Worm (Caenorhabditis elegans) whole organism, L3 larva: ENCODE measurements around the gene Y43F8A.2.
A peak's percentile ranks its signal among the peaks of the same experiment; 100 is the strongest.

Experiments
- R02D3.7 ChIP-seq: fragments of 150-350 bp; optimal IDR thresholded peaks from 2 replicates; lab custom pipeline; 2014; ENCODE audit warnings: missing biosample characterization, missing genetic modification characterization
- ZK546.5 ChIP-seq: sonication (generic microtip); optimal IDR thresholded peaks from 2 replicates; lab custom pipeline; 2017; ENCODE audit warnings: missing biosample characterization, missing genetic modification characterization
- aly-2 ChIP-seq: fragments of 150-350 bp; optimal IDR thresholded peaks from 2 replicates; lab custom pipeline; 2014; ENCODE audit warnings: missing biosample characterization, missing genetic modification characterization
- ama-1 ChIP-seq: fragments of 150-350 bp; optimal IDR thresholded peaks from 2 replicates; lab custom pipeline; 2018
- ceh-16 ChIP-seq: sonication (generic microtip); optimal IDR thresholded peaks from 2 replicates; lab custom pipeline; 2017; ENCODE audit warnings: missing biosample characterization, missing genetic modification characterization
- ceh-28 ChIP-seq: fragments of 150-350 bp; optimal IDR thresholded peaks from 2 replicates; lab custom pipeline; 2014; ENCODE audit warnings: missing biosample characterization, missing genetic modification reagents, missing genetic modification characterization
- ceh-82 ChIP-seq: fragments of 150-350 bp; optimal IDR thresholded peaks from 2 replicates; lab custom pipeline; 2014; ENCODE audit warnings: missing biosample characterization, missing genetic modification characterization
- daf-12 ChIP-seq: fragments of 150-350 bp; optimal IDR thresholded peaks from 2 replicates; lab custom pipeline; 2014; ENCODE audit warnings: missing biosample characterization, missing genetic modification reagents, missing genetic modification characterization
- egl-27 ChIP-seq: sonication (generic microtip); optimal IDR thresholded peaks from 4 replicates; lab custom pipeline; 2017; ENCODE audit warnings: missing biosample characterization, missing genetic modification reagents, missing genetic modification characterization
- elt-1 ChIP-seq: fragments of 150-350 bp; optimal IDR thresholded peaks from 2 replicates; lab custom pipeline; 2014; ENCODE audit warnings: missing biosample characterization, missing genetic modification characterization
- elt-2 ChIP-seq: sonication (generic microtip); optimal IDR thresholded peaks from 2 replicates; lab custom pipeline; 2016; ENCODE audit warnings: missing genetic modification reagents, mild to moderate bottlenecking, missing genetic modification characterization, missing compliant biosample characterization
- elt-3 ChIP-seq, 3 experiments: fragments of 150-350 bp in 1 of 3; sonication (generic microtip) in 2 of 3; optimal IDR thresholded peaks; 2 replicates in 2 of 3; 4 replicates in 1 of 3; lab custom pipeline; 2014 to 2017; ENCODE audit warnings: missing biosample characterization in 3 of 3, missing genetic modification characterization in 3 of 3
- fkh-10 ChIP-seq: sonication (generic microtip); optimal IDR thresholded peaks from 2 replicates; lab custom pipeline; 2017; ENCODE audit warnings: missing biosample characterization, missing genetic modification reagents, missing genetic modification characterization
- fkh-2 ChIP-seq: fragments of 150-350 bp; optimal IDR thresholded peaks from 2 replicates; lab custom pipeline; 2014; ENCODE audit warnings: missing biosample characterization, missing genetic modification reagents, missing genetic modification characterization
- hmg-11 ChIP-seq: sonication (generic microtip); optimal IDR thresholded peaks from 2 replicates; lab custom pipeline; 2016; ENCODE audit warnings: missing genetic modification characterization, missing compliant biosample characterization
- jun-1 ChIP-seq: fragments of 150-350 bp; optimal IDR thresholded peaks from 2 replicates; lab custom pipeline; 2014; ENCODE audit warnings: missing biosample characterization, missing genetic modification reagents, missing genetic modification characterization
- lin-15B ChIP-seq: fragments of 150-350 bp; optimal IDR thresholded peaks from 2 replicates; lab custom pipeline; 2014; ENCODE audit warnings: missing biosample characterization, missing genetic modification characterization
- lin-39 ChIP-seq: fragments of 150-350 bp; optimal IDR thresholded peaks from 2 replicates; lab custom pipeline; 2018; ENCODE audit warnings: missing biosample characterization, missing genetic modification reagents, missing genetic modification characterization
- nfya-1 ChIP-seq: sonication (generic microtip); optimal IDR thresholded peaks from 2 replicates; lab custom pipeline; 2017; ENCODE audit warnings: missing genetic modification characterization, mild to moderate bottlenecking, missing compliant biosample characterization, antibody characterized with exemption, moderate library complexity; ENCODE audit not compliant: insufficient read depth
- nhr-23 ChIP-seq: fragments of 150-350 bp; optimal IDR thresholded peaks from 2 replicates; lab custom pipeline; 2014; ENCODE audit warnings: missing biosample characterization, missing genetic modification reagents, missing genetic modification characterization
- nhr-237 ChIP-seq: fragments of 150-350 bp; optimal IDR thresholded peaks from 2 replicates; lab custom pipeline; 2014; ENCODE audit warnings: missing biosample characterization, missing genetic modification characterization
- nhr-28 ChIP-seq: fragments of 150-350 bp; optimal IDR thresholded peaks from 2 replicates; lab custom pipeline; 2014; ENCODE audit warnings: missing biosample characterization, missing genetic modification characterization
- nhr-67 ChIP-seq: fragments of 150-350 bp; optimal IDR thresholded peaks from 2 replicates; lab custom pipeline; 2014; ENCODE audit warnings: missing biosample characterization, missing genetic modification characterization
- nhr-77 ChIP-seq: fragments of 150-350 bp; optimal IDR thresholded peaks from 2 replicates; lab custom pipeline; 2014; ENCODE audit warnings: missing biosample characterization, missing genetic modification characterization
- pha-4 ChIP-seq: fragments of 150-350 bp; optimal IDR thresholded peaks from 2 replicates; lab custom pipeline; 2014; ENCODE audit warnings: missing biosample characterization, missing genetic modification reagents, missing genetic modification characterization
- pqm-1 ChIP-seq: fragments of 150-350 bp; optimal IDR thresholded peaks from 2 replicates; lab custom pipeline; 2017; ENCODE audit warnings: missing biosample characterization, missing genetic modification characterization, inconsistent platforms
- sea-2 ChIP-seq: fragments of 150-350 bp; sonication (generic microtip); optimal IDR thresholded peaks from 4 replicates; lab custom pipeline; 2014; ENCODE audit warnings: missing biosample characterization, missing genetic modification reagents, missing genetic modification characterization
- skn-1 ChIP-seq: fragments of 150-350 bp; optimal IDR thresholded peaks from 2 replicates; lab custom pipeline; 2014; ENCODE audit warnings: missing biosample characterization, missing genetic modification characterization
- snpc-4 ChIP-seq: fragments of 150-350 bp; optimal IDR thresholded peaks from 2 replicates; lab custom pipeline; 2014; ENCODE audit warnings: missing biosample characterization, missing genetic modification characterization
- tbx-2 ChIP-seq: sonication (generic microtip); optimal IDR thresholded peaks from 2 replicates; lab custom pipeline; 2016; ENCODE audit warnings: mild to moderate bottlenecking, missing genetic modification characterization, missing compliant biosample characterization
- unc-39 ChIP-seq: sonication (generic microtip); optimal IDR thresholded peaks from 4 replicates; lab custom pipeline; 2017; ENCODE audit warnings: missing biosample characterization, missing genetic modification characterization
- unc-62 ChIP-seq: fragments of 150-350 bp; sonication (generic microtip); optimal IDR thresholded peaks from 4 replicates; lab custom pipeline; 2014; ENCODE audit warnings: missing biosample characterization, missing genetic modification reagents, missing genetic modification characterization
- zag-1 ChIP-seq: fragments of 150-350 bp; optimal IDR thresholded peaks from 2 replicates; lab custom pipeline; 2014; ENCODE audit warnings: missing biosample characterization, missing genetic modification characterization
- ztf-11 ChIP-seq: fragments of 150-350 bp; optimal IDR thresholded peaks from 2 replicates; lab custom pipeline; 2014; ENCODE audit warnings: missing biosample characterization, missing genetic modification characterization
- ztf-4 ChIP-seq: fragments of 150-350 bp; optimal IDR thresholded peaks from 2 replicates; lab custom pipeline; 2014; ENCODE audit warnings: missing biosample characterization, missing genetic modification characterization

Gene Y43F8A.2

ce11 chrV:19371253-19371652 lies at the start of gene Y43F8A.2:
Y43F8A.2 (plus strand) TSS chrV:19371553.
- no peak for TF ChIP-seq R02D3.7 (tag; lab: Kevin White, UChicago)
- TF ChIP-seq jun-1 = no peak
- TF ChIP-seq nhr-237 = no peak
- no peak for TF ChIP-seq nhr-77 (tag; lab: Kevin White, UChicago)
- no peak for TF ChIP-seq hmg-11
- TF ChIP-seq skn-1 (tag; lab: Kevin White, UChicago) = no peak
- TF ChIP-seq egl-27 (tag; lab: Kevin White, UChicago) = no peak
- no peak for TF ChIP-seq unc-39
- TF ChIP-seq aly-2 (tag; lab: Kevin White, UChicago) = no peak
- no peak for TF ChIP-seq ZK546.5 (tag; lab: Kevin White, UChicago)
- no peak for TF ChIP-seq zag-1 (tag; lab: Kevin White, UChicago)
- no peak for TF ChIP-seq nhr-23 (tag; lab: Kevin White, UChicago)
- no peak for TF ChIP-seq lin-15B (tag; lab: Kevin White, UChicago)
- no peak for TF ChIP-seq ceh-82 (tag; lab: Kevin White, UChicago)
- TF ChIP-seq lin-39 = no peak
- TF ChIP-seq unc-62 (GFP tag; lab: Kevin White, UChicago) = no peak

- TF ChIP-seq ceh-16 = no peak
- no peak for TF ChIP-seq ama-1 (lab: Kevin White, UChicago)
- TF ChIP-seq, all 47 proteins: peak for 0
Observed at ce11 chrV:19322387-19322786, 49.0 kb upstream of the Y43F8A.2 start, which contains the start of gene C43D7.4. C43D7.4 (minus strand) TSS chrV:19322487.

- TF ChIP-seq jun-1 (no peak), egl-27 (tag; lab: Kevin White, UChicago) (no peak), nfya-1 (tag; lab: Kevin White, UChicago) (no peak), pha-4 (tag; lab: Kevin White, UChicago) (no peak), tbx-2 (no peak), fkh-10 (no peak), fkh-2 (tag; lab: Kevin White, UChicago) (no peak)
- TF ChIP-seq, all 47 proteins: peak for 0
Observed at ce11 chrV:19325436-19325835, 45.9 kb upstream of the Y43F8A.2 start.

ce11 chrV:19329263-19329662 lies 42.1 kb upstream of the Y43F8A.2 start, which contains the start of gene fbxb-65:
fbxb-65 (plus strand) TSS chrV:19329563.
- TF ChIP-seq nhr-23 (tag; lab: Kevin White, UChicago) (no peak), elt-3 (tag; optimal IDR thresholded peaks at IDR 0.05; lab: Kevin White, UChicago) (no peak), pqm-1 (tag; lab: Kevin White, UChicago) (no peak), sea-2 (GFP tag; lab: Kevin White, UChicago) (no peak), ZK546.5 (tag; lab: Kevin White, UChicago) (no peak), snpc-4 (tag; lab: Kevin White, UChicago) (no peak), lin-39 (no peak), daf-12 (tag; lab: Kevin White, UChicago) (no peak), hmg-11 (no peak), R02D3.7 (tag; lab: Kevin White, UChicago) (no peak), elt-2 (tag; lab: Kevin White, UChicago) (no peak), ceh-82 (tag; lab: Kevin White, UChicago) (no peak), ztf-11 (tag; lab: Kevin White, UChicago) (no peak), unc-62 (GFP tag; lab: Kevin White, UChicago) (no peak), nfya-1 (tag; lab: Kevin White, UChicago) (no peak), nhr-67 (tag; lab: Kevin White, UChicago) (no peak), egl-27 (tag; lab: Kevin White, UChicago) (no peak), nhr-237 (no peak), unc-39 (no peak)

ce11 chrV:19337333-19337732 lies 34.0 kb upstream of the Y43F8A.2 start:
- no peak for TF ChIP-seq ceh-16
- peak; percentile 20 for TF ChIP-seq ceh-28 (tag; lab: Kevin White, UChicago)

ce11 chrV:19351944-19352343 lies 19.4 kb upstream of the Y43F8A.2 start:
- TF ChIP-seq nhr-67 (tag; lab: Kevin White, UChicago) (no peak), nhr-28 (tag; lab: Kevin White, UChicago) (no peak), unc-62 (GFP tag; lab: Kevin White, UChicago) (no peak), unc-39 (no peak), nhr-23 (tag; lab: Kevin White, UChicago) (no peak), nhr-237 (no peak), ZK546.5 (tag; lab: Kevin White, UChicago) (no peak), ztf-4 (no peak), elt-1 (tag; lab: Kevin White, UChicago) (no peak), elt-3 (tag; optimal IDR thresholded peaks at IDR 0.05; lab: Kevin White, UChicago) (no peak), ceh-16 (no peak)
- TF ChIP-seq, all 47 proteins: peak for 0
